ENCODE assay signal across 5 worm cellular contexts in the genomic region with DNA sequence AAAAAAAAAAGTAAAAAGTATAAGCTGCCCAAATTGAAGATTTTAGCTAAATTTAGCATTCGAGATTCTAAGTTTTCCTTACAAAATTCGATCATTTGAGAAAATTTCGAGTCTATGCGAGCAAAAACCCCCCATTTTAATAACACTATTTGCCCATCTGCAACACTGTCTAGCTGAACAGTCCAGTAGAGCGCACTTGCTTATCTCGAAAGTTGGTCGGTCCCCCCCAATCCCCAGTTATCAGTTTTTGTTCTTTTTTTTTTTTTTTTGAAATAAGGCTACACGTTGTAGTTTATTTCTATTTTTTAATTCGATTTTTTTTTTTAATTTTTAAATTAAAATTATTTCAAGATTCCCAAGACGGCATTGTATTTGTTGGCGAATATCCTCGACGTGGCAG.
TF ChIP-seq lines count a peak whose summit lies in the region.

No protein-coding gene starts in this region.

TF ChIP-seq in whole organism, L1 larva, 84 proteins besides CTCF, POLR2A, EP300 and RAD21:
- peak; percentile 27 for TF ChIP-seq nhr-71 (tag; optimal IDR thresholded peaks at IDR 0.05; lab: Kevin White, UChicago)
- peak in 1 of 2 experiments; percentile 51 for TF ChIP-seq lin-35 (GFP tag; optimal IDR thresholded peaks at IDR 0.05; lab: Kevin White, UChicago)
- TF ChIP-seq dpl-1 (GFP tag; optimal IDR thresholded peaks at IDR 0.05; lab: Kevin White, UChicago), result peak in 2 of 3 experiments; percentile 10 to 51
- peak; percentile 14 to 38 for TF ChIP-seq lsy-2 (tag; optimal IDR thresholded peaks at IDR 0.05; lab: Kevin White, UChicago)
- peak; percentile 12 for TF ChIP-seq snu-23 (GFP tag; optimal IDR thresholded peaks at IDR 0.05; lab: Kevin White, UChicago)
- no peak for TF ChIP-seq nhr-77 (tag; optimal IDR thresholded peaks at IDR 0.05; lab: Kevin White, UChicago)
- peak; percentile 41 for TF ChIP-seq elt-2 (tag; optimal IDR thresholded peaks at IDR 0.05; lab: Kevin White, UChicago)
- TF ChIP-seq alr-1 (tag; optimal IDR thresholded peaks at IDR 0.05; lab: Kevin White, UChicago; ENCODE audit: borderline replicate concordance), result no peak
- peak; percentile 34 to 37 for TF ChIP-seq efl-1 (optimal IDR thresholded peaks at IDR 0.05; lab: Kevin White, UChicago)
- peak; percentile 33 to 93 for TF ChIP-seq efl-1 (GFP tag; optimal IDR thresholded peaks at IDR 0.05 in 1 of 2; lab: Kevin White, UChicago)
- TF ChIP-seq xbp-1 (tag; optimal IDR thresholded peaks at IDR 0.05; lab: Kevin White, UChicago), result peak; percentile 1
- no peak for TF ChIP-seq pag-3 (tag; optimal IDR thresholded peaks at IDR 0.05; lab: Kevin White, UChicago; ENCODE audit: borderline replicate concordance, insufficient read depth)
TF ChIP-seq in whole organism, L1 larva: peak in this region for 8.

TF ChIP-seq in whole organism, L2 larva, 48 proteins besides CTCF, POLR2A, EP300 and RAD21:
- TF ChIP-seq gmeb-1 (tag; optimal IDR thresholded peaks at IDR 0.05; lab: Kevin White, UChicago) (peak; percentile 35), skn-1 (tag; optimal IDR thresholded peaks at IDR 0.05; lab: Kevin White, UChicago) (no peak), ceh-16 (tag; optimal IDR thresholded peaks at IDR 0.05; lab: Kevin White, UChicago) (no peak), alr-1 (tag; optimal IDR thresholded peaks at IDR 0.05; lab: Kevin White, UChicago) (no peak), mbf-1 (tag; optimal IDR thresholded peaks at IDR 0.05; lab: Kevin White, UChicago) (no peak), C34F6.9 (tag; optimal IDR thresholded peaks at IDR 0.05; lab: Kevin White, UChicago) (peak; percentile 17), peb-1 (tag; optimal IDR thresholded peaks at IDR 0.05; lab: Kevin White, UChicago) (no peak), lsy-2 (tag; optimal IDR thresholded peaks at IDR 0.05; lab: Kevin White, UChicago) (peak in 1 of 2 experiments; percentile 46), nhr-10 (tag; optimal IDR thresholded peaks at IDR 0.05; lab: Kevin White, UChicago) (no peak), Y55F3AM.14 (GFP tag; optimal IDR thresholded peaks at IDR 0.05; lab: Kevin White, UChicago) (no peak), unc-55 (GFP tag; optimal IDR thresholded peaks at IDR 0.05; lab: Kevin White, UChicago) (peak; percentile 22), sem-4 (tag; optimal IDR thresholded peaks at IDR 0.05; lab: Kevin White, UChicago) (no peak), sma-9 (GFP tag; optimal IDR thresholded peaks at IDR 0.05; lab: Kevin White, UChicago) (no peak), sma-9 (tag; optimal IDR thresholded peaks at IDR 0.05; lab: Kevin White, UChicago) (no peak), sma-3 (GFP tag; optimal IDR thresholded peaks at IDR 0.05; lab: Kevin White, UChicago) (no peak), crh-2 (tag; optimal IDR thresholded peaks at IDR 0.05; lab: Kevin White, UChicago) (peak; percentile 16), lin-11 (tag; optimal IDR thresholded peaks at IDR 0.05; lab: Kevin White, UChicago) (no peak)

TF ChIP-seq in whole organism, L3 larva, 47 proteins besides CTCF, POLR2A, EP300 and RAD21:
- TF ChIP-seq elt-2 (tag; optimal IDR thresholded peaks at IDR 0.05; lab: Kevin White, UChicago) (peak; percentile 50), pqm-1 (tag; optimal IDR thresholded peaks at IDR 0.05; lab: Kevin White, UChicago) (peak; percentile 9), hmg-11 (tag; optimal IDR thresholded peaks at IDR 0.05; lab: Kevin White, UChicago) (no peak), pha-4 (tag; optimal IDR thresholded peaks at IDR 0.05; lab: Kevin White, UChicago) (peak; percentile 39), nfya-1 (tag; optimal IDR thresholded peaks at IDR 0.05; lab: Kevin White, UChicago; ENCODE audit: insufficient read depth) (peak; percentile 26), lin-15B (tag; optimal IDR thresholded peaks at IDR 0.05; lab: Kevin White, UChicago) (peak; percentile 7), nhr-67 (tag; optimal IDR thresholded peaks at IDR 0.05; lab: Kevin White, UChicago) (no peak)

TF ChIP-seq in whole organism, L4 larva, 104 proteins besides CTCF, POLR2A, EP300 and RAD21 (continues in another document):
- TF ChIP-seq dpl-1 (GFP tag; optimal IDR thresholded peaks at IDR 0.05; lab: Kevin White, UChicago), result peak; percentile 10
- TF ChIP-seq egl-27 (tag; optimal IDR thresholded peaks at IDR 0.05; lab: Kevin White, UChicago), result no peak
- TF ChIP-seq lin-39 (tag; optimal IDR thresholded peaks at IDR 0.05; lab: Kevin White, UChicago), result no peak
- no peak for TF ChIP-seq mdl-1 (tag; optimal IDR thresholded peaks at IDR 0.05; lab: Kevin White, UChicago)
- no peak for TF ChIP-seq ZK546.5 (tag; optimal IDR thresholded peaks at IDR 0.05; lab: Kevin White, UChicago)
- peak; percentile 51 for TF ChIP-seq dve-1 (tag; optimal IDR thresholded peaks at IDR 0.05; lab: Kevin White, UChicago; ENCODE audit: insufficient read depth)
- no peak for TF ChIP-seq nhr-6 (tag; optimal IDR thresholded peaks at IDR 0.05; lab: Kevin White, UChicago)
- no peak for TF ChIP-seq nhr-11 (tag; optimal IDR thresholded peaks at IDR 0.05; lab: Kevin White, UChicago)
- TF ChIP-seq nhr-28 (tag; optimal IDR thresholded peaks at IDR 0.05; lab: Kevin White, UChicago), result peak; percentile 18
- TF ChIP-seq T26A8.4 (GFP tag; IDR thresholded peaks at IDR 0.05; lab: Robert Waterston, UW), result no peak
- no peak for TF ChIP-seq T20F7.1 (GFP tag; optimal IDR thresholded peaks at IDR 0.05; lab: Kevin White, UChicago)
- no peak for TF ChIP-seq nhr-102 (tag; optimal IDR thresholded peaks at IDR 0.05; lab: Kevin White, UChicago)
- TF ChIP-seq lin-38 (GFP tag; IDR thresholded peaks at IDR 0.05; lab: Robert Waterston, UW), result peak; percentile 90
- no peak; the same call in 1 of the 2 replicates for TF ChIP-seq dmd-6 (GFP tag; IDR thresholded peaks at IDR 0.05; lab: Robert Waterston, UW)
- TF ChIP-seq zfp-3 (GFP tag; conservative IDR thresholded peaks at IDR 0.05; lab: Robert Waterston, UW), result no peak
- TF ChIP-seq mes-2 (tag; optimal IDR thresholded peaks at IDR 0.05; lab: Kevin White, UChicago; ENCODE audit: poor library complexity, severe bottlenecking), result peak; percentile 27
- no peak for TF ChIP-seq Y75B8A.6 (GFP tag; IDR thresholded peaks at IDR 0.05; lab: Robert Waterston, UW)
- TF ChIP-seq duxl-1 (tag; optimal IDR thresholded peaks at IDR 0.05; lab: Kevin White, UChicago; ENCODE audit: poor library complexity), result no peak
- no peak for TF ChIP-seq snpc-4 (tag; optimal IDR thresholded peaks at IDR 0.05; lab: Kevin White, UChicago)
- no peak for TF ChIP-seq F26F4.8 (GFP tag; conservative IDR thresholded peaks at IDR 0.05; lab: Robert Waterston, UW)
- peak in 1 of 2 experiments; percentile 54 for TF ChIP-seq lsy-2 (tag; optimal IDR thresholded peaks at IDR 0.05; lab: Kevin White, UChicago)
- no peak for TF ChIP-seq F10B5.3 (tag; optimal IDR thresholded peaks at IDR 0.05; lab: Kevin White, UChicago)
- peak; percentile 9 for TF ChIP-seq pqm-1 (tag; optimal IDR thresholded peaks at IDR 0.05; lab: Kevin White, UChicago)
- no peak for TF ChIP-seq mxl-2 (GFP tag; conservative IDR thresholded peaks at IDR 0.05; lab: Robert Waterston, UW)
- peak; percentile 36 for TF ChIP-seq mep-1 (tag; optimal IDR thresholded peaks at IDR 0.05; lab: Kevin White, UChicago)
- TF ChIP-seq attf-4 (tag; optimal IDR thresholded peaks at IDR 0.05; lab: Kevin White, UChicago), result no peak

TF ChIP-seq in whole organism, young adult, 124 proteins besides CTCF, POLR2A, EP300 and RAD21:
- TF ChIP-seq bed-2 (GFP tag; IDR thresholded peaks at IDR 0.05; lab: Robert Waterston, UW) (no peak), dpl-1 (GFP tag; optimal IDR thresholded peaks at IDR 0.05; lab: Kevin White, UChicago) (no peak), nhr-120 (GFP tag; IDR thresholded peaks at IDR 0.05; lab: Robert Waterston, UW) (no peak), F22D6.2 (tag; optimal IDR thresholded peaks at IDR 0.05; lab: Kevin White, UChicago) (no peak), fkh-3 (tag; optimal IDR thresholded peaks at IDR 0.05; lab: Kevin White, UChicago) (no peak), mcd-1 (GFP tag; IDR thresholded peaks at IDR 0.05; lab: Robert Waterston, UW) (peak; percentile 87), ccch-3 (GFP tag; optimal IDR thresholded peaks at IDR 0.05; lab: Kevin White, UChicago) (no peak), madf-10 (tag; optimal IDR thresholded peaks at IDR 0.05; lab: Kevin White, UChicago) (no peak), let-526 (GFP tag; IDR thresholded peaks at IDR 0.05; lab: Robert Waterston, UW) (no peak), rec-8 (tag; optimal IDR thresholded peaks at IDR 0.05; lab: Kevin White, UChicago) (no peak), nhr-80 (tag; optimal IDR thresholded peaks at IDR 0.05; lab: Kevin White, UChicago) (peak; percentile 82), let-607 (tag; optimal IDR thresholded peaks at IDR 0.05; lab: Kevin White, UChicago) (no peak), F52B5.7 (tag; optimal IDR thresholded peaks at IDR 0.05; lab: Kevin White, UChicago) (no peak), ama-1 (optimal IDR thresholded peaks at IDR 0.05; lab: Kevin White, UChicago) (no peak), ama-1 (GFP tag; optimal IDR thresholded peaks at IDR 0.05; lab: Kevin White, UChicago) (no peak), ekl-4 (GFP tag; IDR thresholded peaks at IDR 0.05; lab: Robert Waterston, UW) (no peak), sdz-38 (tag; optimal IDR thresholded peaks at IDR 0.05; lab: Kevin White, UChicago) (no peak), ceh-40 (GFP tag; IDR thresholded peaks at IDR 0.05; lab: Robert Waterston, UW) (no peak), aptf-3 (GFP tag; IDR thresholded peaks at IDR 0.05; lab: Robert Waterston, UW) (no peak)
